Worm (Caenorhabditis elegans): Measurements from ENCODE around the gene B0310.6.

The B0310.6 gene

DNA sequence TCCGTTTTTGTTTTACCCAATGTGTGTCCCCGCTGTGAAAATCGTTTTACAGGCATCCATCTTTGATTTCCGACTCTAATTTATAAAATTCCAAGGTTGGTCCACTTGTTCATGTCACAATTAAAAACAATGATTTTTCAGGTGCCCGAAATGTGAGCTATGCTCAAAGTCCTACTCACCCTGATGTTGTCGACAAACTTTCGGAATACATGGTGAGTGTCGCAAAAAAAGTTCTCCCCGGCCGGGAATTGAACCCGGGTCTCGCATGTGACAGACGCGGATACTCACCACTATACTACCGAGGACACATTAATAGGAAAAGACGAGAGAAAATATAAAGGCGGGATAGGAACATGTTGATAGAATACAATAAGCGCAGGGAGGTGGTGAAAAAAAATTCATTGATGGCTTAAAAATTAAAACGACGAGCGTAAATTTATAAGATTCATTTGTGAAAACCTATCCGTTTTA, 41.1 kb downstream of the B0310.6 start, which contains the start of gene egl-17 (continued):
- TF ChIP-seq ceh-48 (tag; optimal IDR thresholded peaks at IDR 0.05) (peak; percentile 78), tbx-7 (tag; optimal IDR thresholded peaks at IDR 0.05) (peak; percentile 5), gmeb-2 (tag; optimal IDR thresholded peaks at IDR 0.05) (peak; percentile 91), T23F11.4 (GFP tag; optimal IDR thresholded peaks at IDR 0.05) (peak; percentile 91), ceh-34 (tag; optimal IDR thresholded peaks at IDR 0.05) (peak; percentile 90), mec-3 (tag; optimal IDR thresholded peaks at IDR 0.05; ENCODE audit: borderline replicate concordance) (peak; percentile 89), ceh-2 (tag; optimal IDR thresholded peaks at IDR 0.05) (peak; percentile 87), odd-2 (tag; optimal IDR thresholded peaks at IDR 0.05) (peak; percentile 73), ztf-16 (tag; optimal IDR thresholded peaks at IDR 0.05) (peak; percentile 87), ref-2 (tag; optimal IDR thresholded peaks at IDR 0.05) (peak; percentile 94), npax-4 (tag; optimal IDR thresholded peaks at IDR 0.05) (peak; percentile 87), ttx-3 (tag; optimal IDR thresholded peaks at IDR 0.05) (peak; percentile 90), unc-55 (GFP tag; optimal IDR thresholded peaks at IDR 0.05) (no peak), tbx-2 (tag; optimal IDR thresholded peaks at IDR 0.05) (peak; percentile 88), ceh-19 (GFP tag; optimal IDR thresholded peaks at IDR 0.05) (peak; percentile 96), ceh-14 (tag; optimal IDR thresholded peaks at IDR 0.05) (peak; percentile 93), pax-1 (tag; optimal IDR thresholded peaks at IDR 0.05) (no peak), rnt-1 (tag; optimal IDR thresholded peaks at IDR 0.05) (peak; percentile 96), fkh-10 (GFP tag; optimal IDR thresholded peaks at IDR 0.05) (peak; percentile 61), unc-42 (tag; optimal IDR thresholded peaks at IDR 0.05) (peak; percentile 64), nhr-232 (tag; optimal IDR thresholded peaks at IDR 0.05) (peak; percentile 86), C08G9.2 (tag; optimal IDR thresholded peaks at IDR 0.05) (peak; percentile 91), pag-3 (tag; optimal IDR thresholded peaks at IDR 0.05; ENCODE audit: borderline replicate concordance) (peak; percentile 75), pqm-1 (tag; optimal IDR thresholded peaks at IDR 0.05) (peak; percentile 71), ets-4 (tag; optimal IDR thresholded peaks at IDR 0.05) (peak; percentile 76), ceh-24 (tag; optimal IDR thresholded peaks at IDR 0.05) (peak; percentile 81), zip-5 (tag; optimal IDR thresholded peaks at IDR 0.05) (peak; percentile 64), F13H6.1 (tag; optimal IDR thresholded peaks at IDR 0.05) (peak; percentile 91), pha-2 (tag; optimal IDR thresholded peaks at IDR 0.05) (peak; percentile 90), dmd-4 (tag; optimal IDR thresholded peaks at IDR 0.05; ENCODE audit: borderline replicate concordance) (peak; percentile 96), elt-4 (tag; optimal IDR thresholded peaks at IDR 0.05) (peak; percentile 92), pros-1 (tag; optimal IDR thresholded peaks at IDR 0.05) (no peak)

- TF ChIP-seq ama-1 (optimal IDR thresholded peaks at IDR 0.05) (no peak), zip-5 (tag; optimal IDR thresholded peaks at IDR 0.05) (no peak), ceh-6 (GFP tag; optimal IDR thresholded peaks at IDR 0.05) (no peak), unc-3 (GFP tag; conservative IDR thresholded peaks at IDR 0.05) (no peak), unc-3 (tag; optimal IDR thresholded peaks at IDR 0.05) (no peak), lin-11 (tag; optimal IDR thresholded peaks at IDR 0.05) (no peak), ceh-34 (tag; optimal IDR thresholded peaks at IDR 0.05) (no peak), fkh-6 (tag; optimal IDR thresholded peaks at IDR 0.05) (no peak), ceh-45 (GFP tag; IDR thresholded peaks at IDR 0.05) (no peak), ceh-48 (tag; optimal IDR thresholded peaks at IDR 0.05) (no peak), C08G9.2 (tag; optimal IDR thresholded peaks at IDR 0.05) (no peak), lim-6 (tag; optimal IDR thresholded peaks at IDR 0.05) (no peak), pha-2 (tag; optimal IDR thresholded peaks at IDR 0.05) (no peak)
These were observed 43.1 kb downstream of the B0310.6 start for ce11 chrX:487669-488068.

DNA sequence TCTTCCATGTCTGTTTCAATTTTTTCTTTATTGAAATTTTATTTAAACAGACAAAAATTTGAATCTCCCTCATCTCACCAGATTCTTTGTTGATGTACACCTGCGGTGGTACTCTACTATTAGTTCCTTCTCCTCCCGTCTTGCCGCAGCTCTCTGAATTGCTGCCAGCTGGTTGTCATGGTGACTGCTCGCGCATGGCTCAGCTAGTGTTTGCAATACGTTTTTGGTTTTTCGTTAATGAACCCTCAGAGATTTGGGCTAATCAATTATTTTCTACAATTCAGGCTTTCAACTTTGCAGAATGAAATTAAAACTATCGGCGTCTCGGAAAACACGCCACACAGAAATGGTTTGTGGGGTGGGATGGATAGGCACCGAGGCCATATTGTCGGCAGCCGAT, 49.7 kb downstream of the B0310.6 start, which contains the start of gene che-2:
Gene che-2 (plus strand): TSS at position 301 of the 400 bp plus-strand sequence.
- TF ChIP-seq sdc-2 (tag; optimal IDR thresholded peaks at IDR 0.05), result no peak
- TF ChIP-seq hlh-30 (tag; optimal IDR thresholded peaks at IDR 0.05; ENCODE audit: insufficient read depth), result no peak
- TF ChIP-seq ceh-2 (tag; optimal IDR thresholded peaks at IDR 0.05), result no peak
- TF ChIP-seq ahr-1 (tag; optimal IDR thresholded peaks at IDR 0.05), result no peak
- no peak for TF ChIP-seq eyg-1 (tag; optimal IDR thresholded peaks at IDR 0.05)
- TF ChIP-seq elt-2 (tag; optimal IDR thresholded peaks at IDR 0.05), result no peak
- TF ChIP-seq C08G9.2 (tag; optimal IDR thresholded peaks at IDR 0.05), result no peak
- no peak for TF ChIP-seq pros-1 (tag; optimal IDR thresholded peaks at IDR 0.05)
- TF ChIP-seq hlh-6 (tag; optimal IDR thresholded peaks at IDR 0.05), result no peak
- no peak for TF ChIP-seq elt-4 (tag; optimal IDR thresholded peaks at IDR 0.05)
- TF ChIP-seq ceh-31 (tag; optimal IDR thresholded peaks at IDR 0.05), result no peak
- TF ChIP-seq npax-4 (tag; optimal IDR thresholded peaks at IDR 0.05), result no peak
- no peak for TF ChIP-seq tbx-7 (tag; optimal IDR thresholded peaks at IDR 0.05)
- TF ChIP-seq nhr-11 (tag; optimal IDR thresholded peaks at IDR 0.05), result no peak
- no peak for TF ChIP-seq ceh-18 (tag; optimal IDR thresholded peaks at IDR 0.05)
- TF ChIP-seq ceh-19 (GFP tag; optimal IDR thresholded peaks at IDR 0.05), result no peak

Data from whole organism, late embryonic.